Worm (Caenorhabditis elegans) whole organism, L3 larva: Measurements from ENCODE around the gene C09H10.9.

ENCODE experiments used
- R02D3.7 ChIP-seq: fragments of 150-350 bp; optimal IDR thresholded peaks from 2 replicates; lab custom pipeline; 2014; ENCODE audit warnings: missing biosample characterization, missing genetic modification characterization
- lin-15B ChIP-seq: fragments of 150-350 bp; optimal IDR thresholded peaks from 2 replicates; lab custom pipeline; 2014; ENCODE audit warnings: missing biosample characterization, missing genetic modification characterization
- nhr-11 ChIP-seq: fragments of 150-350 bp; optimal IDR thresholded peaks from 2 replicates; lab custom pipeline; 2014; ENCODE audit warnings: missing biosample characterization, missing genetic modification characterization
- nhr-43 ChIP-seq: sonication (generic microtip); optimal IDR thresholded peaks from 2 replicates; lab custom pipeline; 2016; ENCODE audit warnings: mild to moderate bottlenecking, missing genetic modification characterization, missing compliant biosample characterization; ENCODE audit not compliant: poor library complexity, severe bottlenecking
- nhr-76 ChIP-seq: fragments of 150-350 bp; sonication (generic microtip); optimal IDR thresholded peaks from 5 replicates; lab custom pipeline; 2014; ENCODE audit warnings: missing biosample characterization, missing genetic modification characterization
- pha-4 ChIP-seq: fragments of 150-350 bp; optimal IDR thresholded peaks from 2 replicates; lab custom pipeline; 2014; ENCODE audit warnings: missing biosample characterization, missing genetic modification reagents, missing genetic modification characterization
- ztf-11 ChIP-seq: fragments of 150-350 bp; optimal IDR thresholded peaks from 2 replicates; lab custom pipeline; 2014; ENCODE audit warnings: missing biosample characterization, missing genetic modification characterization
- ztf-4 ChIP-seq: fragments of 150-350 bp; optimal IDR thresholded peaks from 2 replicates; lab custom pipeline; 2014; ENCODE audit warnings: missing biosample characterization, missing genetic modification characterization

- TF ChIP-seq ztf-11 (tag; lab: Kevin White, UChicago), result no peak
- no peak for TF ChIP-seq pha-4 (tag; lab: Kevin White, UChicago)
- no peak for TF ChIP-seq nhr-43 (tag; lab: Kevin White, UChicago)
- TF ChIP-seq lin-15B (tag; lab: Kevin White, UChicago), result no peak
- no peak for TF ChIP-seq R02D3.7
- TF ChIP-seq nhr-76 (tag; lab: Kevin White, UChicago), result no peak
- TF ChIP-seq ztf-4, result no peak
- TF ChIP-seq nhr-11 (tag; lab: Kevin White, UChicago), result no peak
These were observed 25.3 kb downstream of the C09H10.9 start, which contains the start of gene F40F8.12 for ce11 chrII:11129517-11129916.
